Fruit fly (Drosophila melanogaster): Measurements from ENCODE around the gene CG34345.

CG34345 gene

DNA sequence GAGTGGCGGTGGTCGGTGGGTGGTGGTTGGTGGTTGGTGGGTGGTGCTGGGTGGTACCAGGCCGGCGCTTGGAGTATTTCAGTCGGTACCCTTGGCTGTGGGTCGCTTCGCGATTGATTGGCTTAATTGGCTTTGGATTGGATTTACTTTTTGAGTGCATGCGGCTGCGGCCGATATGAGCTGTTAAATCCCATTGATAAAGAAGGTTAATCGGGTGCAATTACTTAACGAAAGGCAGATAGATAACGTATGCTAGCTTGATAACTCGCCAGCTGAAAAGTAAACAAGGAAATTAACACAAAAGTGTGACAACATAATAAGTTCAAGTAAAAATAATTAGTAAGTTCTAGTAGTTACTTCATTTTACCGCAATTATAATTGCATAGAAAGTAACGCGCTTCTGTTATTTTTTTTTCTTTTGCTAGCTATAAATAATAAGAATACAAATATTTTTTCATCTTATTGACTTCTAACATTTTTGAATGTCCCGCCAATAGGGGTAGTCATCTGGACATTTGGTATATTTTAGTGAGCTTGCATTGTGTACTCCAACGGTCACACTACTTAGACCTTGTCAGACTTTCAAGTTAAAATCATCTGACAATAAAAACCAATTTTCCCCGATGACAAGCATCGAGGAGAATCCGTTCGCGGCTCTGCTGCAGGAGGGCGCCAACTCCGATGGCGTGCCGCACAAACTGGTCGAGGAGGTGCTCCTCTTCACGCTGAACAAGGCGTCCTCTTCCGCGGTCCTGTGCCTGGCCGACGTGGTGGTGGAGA, 35.2 kb downstream of the CG34345 start, which contains the start of the genes CG31636 and Ube4A:
CG31636 (minus strand) TSS at position 184 of the 780 bp plus-strand sequence.
Ube4A (plus strand) TSS at position 549 of the 780 bp plus-strand sequence.
- TF ChIP-seq vri (GFP tag; optimal IDR thresholded peaks at IDR 0.05) (peak; percentile 82), CG32006 (GFP tag; optimal IDR thresholded peaks at IDR 0.05) (no peak), svp (GFP tag) (peak; percentile 100), CG6792 (GFP tag; optimal IDR thresholded peaks at IDR 0.05) (no peak)

DNA sequence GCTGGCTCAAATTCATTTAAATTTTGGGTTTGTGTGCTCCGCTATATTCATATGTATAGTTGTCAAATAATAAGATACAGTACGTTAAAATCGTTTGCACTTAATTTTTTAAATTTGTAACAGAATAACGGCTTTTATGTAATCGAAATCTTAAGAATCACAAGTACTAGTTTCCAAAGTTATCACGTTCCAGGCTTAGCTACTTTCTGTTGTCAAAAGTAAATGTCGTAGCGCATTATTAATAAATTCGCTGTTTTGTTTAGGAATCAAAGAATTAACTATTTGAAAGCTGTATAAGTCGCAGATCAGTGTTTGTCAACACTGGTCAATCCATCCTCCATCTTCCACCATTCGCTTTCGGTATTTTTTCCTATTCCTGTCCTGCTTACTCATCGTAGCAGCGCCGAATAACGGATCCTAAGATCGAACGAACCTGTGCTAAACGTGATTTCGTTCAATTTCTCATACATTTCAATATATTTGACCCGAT, 40.7 kb downstream of the CG34345 start, which contains the start of the genes CG13771, CG34310 and cup:
CG13771 (minus strand) TSS at position 51 of the 490 bp plus-strand sequence.
CG34310 (plus strand) TSS at position 103 of the 490 bp plus-strand sequence.
cup (plus strand) TSS at position 103 of the 490 bp plus-strand sequence.
- no peak for TF ChIP-seq cyc (GFP tag; optimal IDR thresholded peaks at IDR 0.05)
- peak; percentile 54 for TF ChIP-seq Eip78C (GFP tag)

dm6 chr2L:6667719-6668325, 44.9 kb downstream of the CG34345 start, which contains the start of gene Galt:
Gene Galt, minus strand, starts transcription at chr2L:6668033.
- no peak for TF ChIP-seq spab (GFP tag; optimal IDR thresholded peaks at IDR 0.05)
- TF ChIP-seq CG6792 (GFP tag; optimal IDR thresholded peaks at IDR 0.05), result peak; percentile 36
- peak; percentile 61; the same call in 2 of the 3 replicates for TF ChIP-seq CG6163 (GFP tag; IDR thresholded peaks at IDR 0.05)
- peak; percentile 9 for TF ChIP-seq cyc (GFP tag; optimal IDR thresholded peaks at IDR 0.05)
- TF ChIP-seq CG11902 (GFP tag; optimal IDR thresholded peaks at IDR 0.05), result no peak
- no peak for TF ChIP-seq CG9139 (GFP tag; optimal IDR thresholded peaks at IDR 0.05)
- TF ChIP-seq esn (GFP tag; optimal IDR thresholded peaks at IDR 0.05), result peak; percentile 67
- TF ChIP-seq OdsH (GFP tag; optimal IDR thresholded peaks at IDR 0.05), result no peak
- TF ChIP-seq Hr39 (GFP tag; optimal IDR thresholded peaks at IDR 0.05), result peak; percentile 17
- TF ChIP-seq CG3032 (tag; optimal IDR thresholded peaks at IDR 0.05), result peak; percentile 49
- TF ChIP-seq CG16779 (tag; optimal IDR thresholded peaks at IDR 0.05), result peak; percentile 37
- TF ChIP-seq CG6808 (GFP tag; optimal IDR thresholded peaks at IDR 0.05), result no peak
- no peak for TF ChIP-seq fd85E (GFP tag; optimal IDR thresholded peaks at IDR 0.05)
- peak; percentile 42 for TF ChIP-seq Ets96B (tag; optimal IDR thresholded peaks at IDR 0.05)
- TF ChIP-seq acj6 (GFP tag; optimal IDR thresholded peaks at IDR 0.05), result peak; percentile 34
- no peak for TF ChIP-seq Hr38 (GFP tag; optimal IDR thresholded peaks at IDR 0.05)
- TF ChIP-seq CG6854 (GFP tag; optimal IDR thresholded peaks at IDR 0.05), result peak; percentile 86
- no peak for TF ChIP-seq Sox15 (GFP tag; optimal IDR thresholded peaks at IDR 0.05)
- TF ChIP-seq salr (GFP tag; optimal IDR thresholded peaks at IDR 0.05), result no peak
- peak; percentile 66 for TF ChIP-seq CG10631 (GFP tag; optimal IDR thresholded peaks at IDR 0.05)
- peak; percentile 31 for TF ChIP-seq Sox14 (GFP tag; optimal IDR thresholded peaks at IDR 0.05)
- peak; percentile 33 for TF ChIP-seq vri (GFP tag; optimal IDR thresholded peaks at IDR 0.05)
- no peak for TF ChIP-seq CG4318 (GFP tag; optimal IDR thresholded peaks at IDR 0.05)
- peak; percentile 35 for TF ChIP-seq CG8632 (GFP tag; optimal IDR thresholded peaks at IDR 0.05)
- no peak for TF ChIP-seq Blimp-1 (GFP tag; optimal IDR thresholded peaks at IDR 0.05)
- TF ChIP-seq Eip78C (GFP tag), result peak; percentile 80
- TF ChIP-seq CG32006 (GFP tag; optimal IDR thresholded peaks at IDR 0.05), result no peak
- TF ChIP-seq CG3919 (GFP tag; optimal IDR thresholded peaks at IDR 0.05), result no peak
- TF ChIP-seq CG6276 (GFP tag; optimal IDR thresholded peaks at IDR 0.05), result no peak
- TF ChIP-seq Hr4 (GFP tag; optimal IDR thresholded peaks at IDR 0.05), result no peak
- TF ChIP-seq Smox (GFP tag; optimal IDR thresholded peaks at IDR 0.05), result no peak
- TF ChIP-seq fkh (GFP tag; optimal IDR thresholded peaks at IDR 0.05), result peak; percentile 98
- TF ChIP-seq Met (GFP tag; optimal IDR thresholded peaks at IDR 0.05), result peak; percentile 52
- TF ChIP-seq Sox102F (GFP tag; optimal IDR thresholded peaks at IDR 0.05), result no peak
- TF ChIP-seq pdm3 (GFP tag; optimal IDR thresholded peaks at IDR 0.05), result no peak
- TF ChIP-seq CG8119 (GFP tag; IDR thresholded peaks at IDR 0.05), result peak; percentile 23; the same call in 2 of the 3 replicates
- no peak for TF ChIP-seq CG11294 (GFP tag; IDR thresholded peaks at IDR 0.05)
- peak; percentile 49 for TF ChIP-seq net (GFP tag; optimal IDR thresholded peaks at IDR 0.05)
- no peak for TF ChIP-seq dac (GFP tag; optimal IDR thresholded peaks at IDR 0.05)
- peak; percentile 43 for TF ChIP-seq achi (GFP tag; optimal IDR thresholded peaks at IDR 0.05)
- TF ChIP-seq CG31627 (GFP tag; optimal IDR thresholded peaks at IDR 0.05), result peak; percentile 8
- TF ChIP-seq Ets21C (GFP tag; optimal IDR thresholded peaks at IDR 0.05), result no peak
- TF ChIP-seq CG10669 (GFP tag; optimal IDR thresholded peaks at IDR 0.05), result no peak
- TF ChIP-seq svp (GFP tag), result peak; percentile 79
